Fruit fly (Drosophila melanogaster) whole organism, prepupa: ENCODE measurements around the gene Prp40.

ENCODE experiments used
- Blimp-1 ChIP-seq: fragments of 200-800 bp; sonication (Bioruptor generic); optimal IDR thresholded peaks from 3 replicates; lab custom pipeline; 2017; ENCODE audit warnings: missing biosample characterization, missing genetic modification characterization, mild to moderate bottlenecking, moderate library complexity, missing genetic modification reagents
- CG10631 ChIP-seq: fragments of 200-800 bp; sonication (Bioruptor generic); optimal IDR thresholded peaks from 2 replicates; lab custom pipeline; 2016; ENCODE audit warnings: missing biosample characterization, missing genetic modification characterization
- CG10669 ChIP-seq: fragments of 200-800 bp; sonication (Bioruptor generic); optimal IDR thresholded peaks from 3 replicates; lab custom pipeline; 2018; ENCODE audit warnings: missing biosample characterization, mild to moderate bottlenecking, missing genetic modification characterization, moderate library complexity
- CG11294 ChIP-seq: fragments of 200-800 bp; sonication (Bioruptor generic); IDR thresholded peaks from 2 replicates; pipeline ENCODE4 v1.3.6; 2022; ENCODE audit warnings: missing biosample characterization, missing genetic modification characterization
- CG11762 ChIP-seq: fragments of 200-800 bp; sonication (Bioruptor generic); optimal IDR thresholded peaks from 3 replicates; lab custom pipeline; 2016; ENCODE audit warnings: missing biosample characterization, missing genetic modification characterization; ENCODE audit not compliant: insufficient read depth
- CG11902 ChIP-seq: fragments of 200-800 bp; sonication (Bioruptor generic); optimal IDR thresholded peaks from 3 replicates; lab custom pipeline; 2016; ENCODE audit warnings: missing biosample characterization, missing genetic modification characterization
- CG16779 ChIP-seq: fragments of 200-800 bp; sonication (Bioruptor generic); optimal IDR thresholded peaks from 3 replicates; lab custom pipeline; 2017; ENCODE audit warnings: missing biosample characterization, mild to moderate bottlenecking, missing genetic modification characterization
- CG3032 ChIP-seq: fragments of 200-800 bp; optimal IDR thresholded peaks from 2 replicates; lab custom pipeline; 2019; ENCODE audit warnings: missing biosample characterization, mild to moderate bottlenecking, missing genetic modification characterization, moderate library complexity
- CG31627 ChIP-seq: fragments of 200-800 bp; sonication (Bioruptor generic); optimal IDR thresholded peaks from 3 replicates; lab custom pipeline; 2016; ENCODE audit warnings: missing biosample characterization, missing genetic modification characterization
- CG32006 ChIP-seq: fragments of 200-800 bp; sonication (Bioruptor generic); optimal IDR thresholded peaks from 3 replicates; lab custom pipeline; 2017; ENCODE audit warnings: missing biosample characterization, mild to moderate bottlenecking, missing genetic modification characterization
- CG34406 ChIP-seq: fragments of 200-800 bp; sonication (Bioruptor generic); optimal IDR thresholded peaks from 3 replicates; lab custom pipeline; 2016; ENCODE audit warnings: missing biosample characterization, missing genetic modification characterization
- CG4318 ChIP-seq: fragments of 200-800 bp; sonication (Bioruptor generic); optimal IDR thresholded peaks from 3 replicates; lab custom pipeline; 2017; ENCODE audit warnings: missing biosample characterization, mild to moderate bottlenecking, missing genetic modification characterization
- CG6163 ChIP-seq: fragments of 200-800 bp; sonication (Bioruptor generic); IDR thresholded peaks from 3 replicates; pipeline ENCODE4 v1.3.6; 2022; ENCODE audit warnings: missing biosample characterization, missing genetic modification characterization
- CG6792 ChIP-seq: fragments of 200-800 bp; sonication (Bioruptor generic); optimal IDR thresholded peaks from 3 replicates; lab custom pipeline; 2016; ENCODE audit warnings: missing biosample characterization, missing genetic modification characterization
- CG6808 ChIP-seq: fragments of 200-800 bp; sonication (Bioruptor generic); optimal IDR thresholded peaks from 3 replicates; lab custom pipeline; 2017; ENCODE audit warnings: missing biosample characterization, missing genetic modification characterization, mild to moderate bottlenecking, moderate library complexity, missing genetic modification reagents
- CG6854 ChIP-seq: fragments of 200-800 bp; sonication (Bioruptor generic); optimal IDR thresholded peaks from 2 replicates; lab custom pipeline; 2017; ENCODE audit warnings: missing biosample characterization, mild to moderate bottlenecking, missing genetic modification characterization
- CG8119 ChIP-seq: fragments of 200-800 bp; sonication (Bioruptor generic); IDR thresholded peaks from 3 replicates; pipeline ENCODE4 v1.3.6; 2022; ENCODE audit warnings: missing biosample characterization, missing genetic modification characterization
- CG8319 ChIP-seq: fragments of 200-800 bp; sonication (Bioruptor generic); optimal IDR thresholded peaks from 3 replicates; lab custom pipeline; 2016; ENCODE audit warnings: missing biosample characterization, missing genetic modification characterization
- CG9139 ChIP-seq: fragments of 200-800 bp; sonication (Bioruptor generic); optimal IDR thresholded peaks from 3 replicates; lab custom pipeline; 2017; ENCODE audit warnings: missing biosample characterization, mild to moderate bottlenecking, missing genetic modification characterization
- Eip75B ChIP-seq: fragments of 200-800 bp; sonication (Bioruptor generic); optimal IDR thresholded peaks from 3 replicates; lab custom pipeline; 2016; ENCODE audit warnings: missing biosample characterization, missing genetic modification characterization
- Eip93F ChIP-seq: fragments of 200-800 bp; sonication (Bioruptor generic); optimal IDR thresholded peaks from 2 replicates; lab custom pipeline; 2016; ENCODE audit warnings: missing biosample characterization, mild to moderate bottlenecking, missing genetic modification characterization
- Ets96B ChIP-seq: fragments of 200-800 bp; optimal IDR thresholded peaks from 2 replicates; lab custom pipeline; 2019; ENCODE audit warnings: missing biosample characterization, mild to moderate bottlenecking, missing genetic modification characterization, moderate library complexity
- Gug ChIP-seq: fragments of 200-800 bp; sonication (Bioruptor generic); IDR thresholded peaks from 2 replicates; pipeline ENCODE4 v1.3.6; 2022; ENCODE audit warnings: missing biosample characterization, missing genetic modification characterization
- Hr4 ChIP-seq: fragments of 200-800 bp; sonication (Bioruptor generic); optimal IDR thresholded peaks from 3 replicates; lab custom pipeline; 2016; ENCODE audit warnings: missing biosample characterization, missing genetic modification characterization
- Lpt ChIP-seq: fragments of 200-800 bp; sonication (Bioruptor generic); optimal IDR thresholded peaks from 3 replicates; lab custom pipeline; 2016; ENCODE audit warnings: missing biosample characterization, missing genetic modification characterization
- Met ChIP-seq: fragments of 200-800 bp; sonication (Bioruptor generic); optimal IDR thresholded peaks from 3 replicates; lab custom pipeline; 2016; ENCODE audit warnings: missing biosample characterization, missing genetic modification characterization
- Sox102F ChIP-seq: fragments of 200-800 bp; sonication (Bioruptor generic); optimal IDR thresholded peaks from 2 replicates; lab custom pipeline; 2016; ENCODE audit warnings: missing biosample characterization, mild to moderate bottlenecking, missing genetic modification characterization
- Sox14 ChIP-seq: fragments of 200-800 bp; sonication (Bioruptor generic); optimal IDR thresholded peaks from 3 replicates; lab custom pipeline; 2016; ENCODE audit warnings: missing biosample characterization, missing genetic modification characterization
- Sox15 ChIP-seq: fragments of 200-800 bp; sonication (Bioruptor generic); optimal IDR thresholded peaks from 3 replicates; lab custom pipeline; 2016; ENCODE audit warnings: missing biosample characterization, missing genetic modification characterization
- achi ChIP-seq: fragments of 200-800 bp; sonication (Bioruptor generic); optimal IDR thresholded peaks from 3 replicates; lab custom pipeline; 2016; ENCODE audit warnings: missing biosample characterization, missing genetic modification characterization
- acj6 ChIP-seq: fragments of 200-800 bp; sonication (Bioruptor generic); optimal IDR thresholded peaks from 3 replicates; lab custom pipeline; 2016; ENCODE audit warnings: missing biosample characterization, missing genetic modification characterization
- cyc ChIP-seq: fragments of 200-800 bp; sonication (Bioruptor generic); optimal IDR thresholded peaks from 3 replicates; lab custom pipeline; 2016; ENCODE audit warnings: missing biosample characterization, missing genetic modification characterization
- dac ChIP-seq: fragments of 200-800 bp; sonication (Bioruptor generic); optimal IDR thresholded peaks from 2 replicates; lab custom pipeline; 2017; ENCODE audit warnings: missing biosample characterization, mild to moderate bottlenecking, missing genetic modification characterization
- dsx ChIP-seq: fragments of 200-800 bp; optimal IDR thresholded peaks from 3 replicates; lab custom pipeline; 2019; ENCODE audit warnings: missing biosample characterization, mild to moderate bottlenecking, missing genetic modification characterization, moderate library complexity; ENCODE audit not compliant: poor library complexity, severe bottlenecking
- eg ChIP-seq: fragments of 200-800 bp; sonication (Bioruptor generic); IDR thresholded peaks from 3 replicates; pipeline ENCODE4 v1.3.6; 2022; ENCODE audit warnings: missing biosample characterization, missing genetic modification characterization
- esn ChIP-seq: fragments of 200-800 bp; sonication (Bioruptor generic); optimal IDR thresholded peaks from 2 replicates; lab custom pipeline; 2016; ENCODE audit warnings: missing biosample characterization, mild to moderate bottlenecking, missing genetic modification characterization, moderate library complexity
- fd59A ChIP-seq: fragments of 200-800 bp; sonication (Bioruptor generic); optimal IDR thresholded peaks from 2 replicates; lab custom pipeline; 2017; ENCODE audit warnings: missing biosample characterization, mild to moderate bottlenecking, missing genetic modification characterization, missing genetic modification reagents
- fd85E ChIP-seq: fragments of 200-800 bp; sonication (Bioruptor generic); optimal IDR thresholded peaks from 3 replicates; lab custom pipeline; 2016; ENCODE audit warnings: missing biosample characterization, missing genetic modification characterization
- fkh ChIP-seq: fragments of 200-800 bp; sonication (Bioruptor generic); optimal IDR thresholded peaks from 3 replicates; lab custom pipeline; 2017; ENCODE audit warnings: missing biosample characterization, mild to moderate bottlenecking, missing genetic modification characterization, moderate library complexity
- lz ChIP-seq: fragments of 200-800 bp; sonication (Bioruptor generic); optimal IDR thresholded peaks from 3 replicates; lab custom pipeline; 2016; ENCODE audit warnings: missing biosample characterization, missing genetic modification characterization
- net ChIP-seq: fragments of 200-800 bp; sonication (Bioruptor generic); optimal IDR thresholded peaks from 3 replicates; lab custom pipeline; 2016; ENCODE audit warnings: missing biosample characterization, missing genetic modification characterization
- pdm3 ChIP-seq: fragments of 200-800 bp; sonication (Bioruptor generic); optimal IDR thresholded peaks from 3 replicates; lab custom pipeline; 2016; ENCODE audit warnings: missing biosample characterization, missing genetic modification characterization
- salr ChIP-seq, 2 experiments: fragments of 200-800 bp; sonication (Bioruptor generic); optimal IDR thresholded peaks; 3 replicates each; lab custom pipeline; 2016 to 2018; ENCODE audit warnings: missing biosample characterization in 2 of 2, missing genetic modification characterization in 2 of 2, mild to moderate bottlenecking in 1 of 2
- spab ChIP-seq: fragments of 200-800 bp; sonication (Bioruptor generic); optimal IDR thresholded peaks from 2 replicates; lab custom pipeline; 2017; ENCODE audit warnings: missing biosample characterization, mild to moderate bottlenecking, missing genetic modification characterization, missing genetic modification reagents
- topi ChIP-seq: fragments of 200-800 bp; sonication (Bioruptor generic); optimal IDR thresholded peaks from 3 replicates; lab custom pipeline; 2016; ENCODE audit warnings: missing biosample characterization, missing genetic modification characterization
- vri ChIP-seq: fragments of 200-800 bp; sonication (Bioruptor generic); optimal IDR thresholded peaks from 3 replicates; lab custom pipeline; 2016; ENCODE audit warnings: missing biosample characterization, mild to moderate bottlenecking, missing genetic modification characterization

The Prp40 gene

DNA sequence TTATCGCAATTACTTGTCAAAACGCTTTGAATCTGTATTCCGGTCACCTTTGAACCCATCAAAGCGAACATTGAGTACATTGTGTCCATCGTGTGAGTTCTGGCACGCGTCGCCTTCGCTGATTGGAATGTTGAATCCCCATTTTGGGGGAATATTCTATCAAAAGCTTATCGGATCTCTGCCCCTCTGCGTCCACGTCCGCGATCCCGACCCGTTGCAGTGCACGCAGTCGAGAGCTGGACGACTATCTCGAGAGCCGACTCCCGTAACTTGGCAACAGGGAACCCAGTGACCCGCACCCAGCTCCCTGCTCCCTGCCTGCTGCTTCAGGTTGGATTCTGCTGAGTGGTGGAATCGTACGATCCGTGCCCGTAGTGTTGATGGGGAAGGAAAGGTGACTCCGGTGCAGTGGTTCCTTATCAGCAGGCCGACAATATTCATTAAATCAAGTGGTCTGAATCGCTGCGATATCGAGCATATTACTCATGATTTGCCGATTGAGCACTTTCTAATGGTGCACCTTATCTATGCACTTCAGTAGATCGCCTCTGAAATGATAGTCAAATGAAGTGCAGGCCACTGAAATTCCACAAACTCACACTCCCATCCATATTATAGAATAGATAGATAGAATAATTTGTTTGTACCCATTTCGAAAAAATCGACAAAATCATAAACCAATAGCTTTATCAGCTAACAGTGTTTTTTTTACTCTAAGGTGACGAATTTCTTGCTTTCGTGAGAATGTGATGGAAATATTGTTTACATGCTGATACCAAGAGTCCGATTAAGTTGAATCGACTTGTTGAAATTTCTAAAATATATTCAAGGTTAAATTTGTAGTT, 21.9 kb downstream of the Prp40 start (continued):
- no peak for TF ChIP-seq CG6854 (GFP tag; lab: Kevin White, UChicago)

DNA sequence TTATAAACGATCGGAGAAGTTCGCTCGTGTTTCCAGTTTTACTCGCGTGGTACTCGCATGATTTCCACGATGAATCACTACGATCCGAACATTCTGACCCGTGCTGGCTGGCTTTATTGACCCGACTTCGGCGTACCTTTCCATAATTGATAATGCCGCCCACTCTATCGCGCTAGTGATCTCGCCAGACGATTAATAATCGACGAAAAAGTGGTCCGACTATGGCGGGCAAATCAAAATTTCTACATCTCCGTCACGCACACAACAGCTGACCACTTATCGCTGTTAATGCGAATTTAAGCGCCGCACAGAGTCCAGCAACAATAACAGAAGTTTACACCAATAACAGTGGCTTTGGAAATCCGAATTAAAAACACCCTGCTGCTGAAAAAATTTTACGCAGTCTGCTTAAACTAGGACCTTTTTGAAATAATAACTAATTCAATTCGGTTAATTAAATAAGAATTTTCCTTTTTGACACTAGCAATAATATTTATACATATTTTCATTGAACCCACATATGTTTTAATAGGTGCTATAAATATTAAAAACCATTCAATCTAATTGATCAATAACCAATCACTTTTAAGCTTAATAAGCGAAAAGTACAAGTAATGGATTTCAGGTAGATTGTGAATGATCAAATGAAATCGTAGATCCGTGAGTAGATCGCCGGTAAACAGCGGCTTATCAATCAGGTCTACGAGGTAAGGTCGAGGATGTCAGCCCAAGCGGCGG, 32.9 kb downstream of the Prp40 start:
- peak; percentile 50 for TF ChIP-seq fd59A (GFP tag; lab: Kevin White, UChicago)
- TF ChIP-seq CG10631 (GFP tag; lab: Kevin White, UChicago) = peak; percentile 52
- TF ChIP-seq CG8119 = 0 out of 3 replicates have a peak, but pooled peaks have one; percentile 22
- TF ChIP-seq net = peak; percentile 48
- TF ChIP-seq CG31627 (GFP tag; lab: Kevin White, UChicago) = peak; percentile 59
- TF ChIP-seq fd85E = no peak
- TF ChIP-seq CG6792 (GFP tag; lab: Kevin White, UChicago) = peak; percentile 54
- TF ChIP-seq CG8319 (GFP tag; lab: Kevin White, UChicago) = no peak
- no peak for TF ChIP-seq Gug (GFP tag; lab: Robert Waterston, UW)
- peak; percentile 46 for TF ChIP-seq vri (GFP tag; lab: Kevin White, UChicago)
- no peak for TF ChIP-seq CG16779 (tag; lab: Kevin White, UChicago)
- TF ChIP-seq pdm3 = peak; percentile 68
- TF ChIP-seq CG6163 (GFP tag; lab: Robert Waterston, UW) = no peak
- peak; percentile 69 for TF ChIP-seq topi
- TF ChIP-seq Met = peak; percentile 75
- no peak for TF ChIP-seq dac
- TF ChIP-seq CG11762 (GFP tag; lab: Kevin White, UChicago) = peak; percentile 23
- peak; percentile 73 for TF ChIP-seq Hr4 (GFP tag; lab: Kevin White, UChicago)
- TF ChIP-seq CG11294 (GFP tag; lab: Robert Waterston, UW) = no peak
- peak; percentile 46 for TF ChIP-seq CG11902 (GFP tag; lab: Kevin White, UChicago)
- TF ChIP-seq spab = peak; percentile 63
- peak; percentile 65 for TF ChIP-seq acj6 (GFP tag; lab: Kevin White, UChicago)
- TF ChIP-seq CG32006 = peak; percentile 79
- peak; percentile 38 for TF ChIP-seq Sox15
- TF ChIP-seq Eip93F = no peak
- peak; percentile 71 for TF ChIP-seq lz (GFP tag; lab: Kevin White, UChicago)
- TF ChIP-seq CG6854 (GFP tag; lab: Kevin White, UChicago) = peak; percentile 17
- TF ChIP-seq achi = peak; percentile 58
- TF ChIP-seq Ets96B (tag; lab: Kevin White, UChicago) = peak; percentile 16
- no peak for TF ChIP-seq fkh (GFP tag; lab: Kevin White, UChicago)
- TF ChIP-seq CG6808 (GFP tag; lab: Kevin White, UChicago) = peak; percentile 53
- peak; percentile 46 for TF ChIP-seq Sox14 (GFP tag; lab: Kevin White, UChicago)
- no peak for TF ChIP-seq CG3032
- TF ChIP-seq salr (GFP tag; optimal IDR thresholded peaks at IDR 0.05; lab: Kevin White, UChicago) = peak in 1 of 2 experiments; percentile 73
- TF ChIP-seq Eip75B (GFP tag; lab: Kevin White, UChicago) = peak; percentile 60
- no peak for TF ChIP-seq Blimp-1 (GFP tag; lab: Kevin White, UChicago)
- peak; percentile 81 for TF ChIP-seq esn (GFP tag; lab: Kevin White, UChicago)
- TF ChIP-seq CG34406 = peak; percentile 45
- TF ChIP-seq eg (GFP tag; lab: Robert Waterston, UW) = no peak
- TF ChIP-seq CG9139 = no peak
- TF ChIP-seq CG10669 = peak; percentile 50
- no peak for TF ChIP-seq dsx (GFP tag; lab: Kevin White, UChicago)
- peak; percentile 11 for TF ChIP-seq Lpt (GFP tag; lab: Kevin White, UChicago)
- TF ChIP-seq cyc = peak; percentile 53
- TF ChIP-seq CG4318 (GFP tag; lab: Kevin White, UChicago) = peak; percentile 36
- TF ChIP-seq Sox102F (GFP tag; lab: Kevin White, UChicago) = peak; percentile 48
